Worm (Caenorhabditis elegans) whole organism, L2 larva: Measurements from ENCODE around the gene F07B7.7.
"Not testable (repeated sequence)": the region's sequence is repeated elsewhere in the genome, so short reads cannot be mapped to it uniquely, and the experiment has no call there.

Experiments
- C34F6.9 ChIP-seq: fragments of 150-350 bp; optimal IDR thresholded peaks from 2 replicates; lab custom pipeline; 2014; ENCODE audit warnings: missing biosample characterization, missing genetic modification characterization
- F13H6.1 ChIP-seq: sonication (generic microtip); optimal IDR thresholded peaks from 2 replicates; lab custom pipeline; 2016; ENCODE audit warnings: missing genetic modification characterization, missing compliant biosample characterization
- R02D3.7 ChIP-seq: fragments of 150-350 bp; optimal IDR thresholded peaks from 2 replicates; lab custom pipeline; 2014; ENCODE audit warnings: missing biosample characterization, missing genetic modification characterization
- Y55F3AM.14 ChIP-seq: fragments of 200-800 bp; sonication (Bioruptor generic); optimal IDR thresholded peaks from 2 replicates; lab custom pipeline; 2018; ENCODE audit warnings: mild to moderate bottlenecking, missing genetic modification characterization, missing compliant biosample characterization
- alr-1 ChIP-seq: fragments of 150-350 bp; optimal IDR thresholded peaks from 2 replicates; lab custom pipeline; 2014; ENCODE audit warnings: missing biosample characterization, missing genetic modification characterization
- aly-2 ChIP-seq: fragments of 150-350 bp; optimal IDR thresholded peaks from 2 replicates; lab custom pipeline; 2014; ENCODE audit warnings: missing biosample characterization, missing genetic modification characterization
- ceh-16 ChIP-seq: fragments of 150-350 bp; optimal IDR thresholded peaks from 2 replicates; lab custom pipeline; 2014; ENCODE audit warnings: missing biosample characterization, missing genetic modification characterization
- ceh-82 ChIP-seq: fragments of 150-350 bp; optimal IDR thresholded peaks from 2 replicates; lab custom pipeline; 2014; ENCODE audit warnings: missing biosample characterization, missing genetic modification characterization
- crh-2 ChIP-seq: sonication (generic microtip); optimal IDR thresholded peaks from 2 replicates; lab custom pipeline; 2017; ENCODE audit warnings: missing biosample characterization, missing genetic modification characterization
- dmd-4 ChIP-seq: sonication (generic microtip); optimal IDR thresholded peaks from 2 replicates; lab custom pipeline; 2017; ENCODE audit warnings: missing biosample characterization, missing genetic modification characterization
- egl-27 ChIP-seq: sonication (generic microtip); optimal IDR thresholded peaks from 3 replicates; lab custom pipeline; 2017; ENCODE audit warnings: missing biosample characterization, missing genetic modification reagents, missing genetic modification characterization
- fos-1 ChIP-seq: fragments of 150-350 bp; optimal IDR thresholded peaks from 2 replicates; lab custom pipeline; 2014; ENCODE audit warnings: missing biosample characterization, missing genetic modification characterization
- lin-11 ChIP-seq: fragments of 150-350 bp; sonication (generic microtip); optimal IDR thresholded peaks from 2 replicates; lab custom pipeline; 2014; ENCODE audit warnings: missing biosample characterization, missing genetic modification characterization, inconsistent platforms, mixed read lengths
- lin-13 ChIP-seq: fragments of 150-350 bp; optimal IDR thresholded peaks from 2 replicates; lab custom pipeline; 2014; ENCODE audit warnings: missing biosample characterization, missing genetic modification reagents, missing genetic modification characterization
- lsy-2 ChIP-seq, 2 experiments: fragments of 150-350 bp in 1 of 2; sonication (generic microtip) in 1 of 2; optimal IDR thresholded peaks; 2 replicates each; lab custom pipeline; 2014 to 2017; ENCODE audit warnings: missing biosample characterization in 2 of 2, missing genetic modification characterization in 2 of 2
- mab-5 ChIP-seq: fragments of 150-350 bp; optimal IDR thresholded peaks from 2 replicates; lab custom pipeline; 2014; ENCODE audit warnings: missing biosample characterization, missing genetic modification characterization
- mbf-1 ChIP-seq: sonication (generic microtip); optimal IDR thresholded peaks from 2 replicates; lab custom pipeline; 2017; ENCODE audit warnings: missing biosample characterization, missing genetic modification characterization
- nhr-10 ChIP-seq: sonication (generic microtip); optimal IDR thresholded peaks from 2 replicates; lab custom pipeline; 2017; ENCODE audit warnings: missing biosample characterization, missing genetic modification characterization
- nhr-11 ChIP-seq: fragments of 150-350 bp; optimal IDR thresholded peaks from 2 replicates; lab custom pipeline; 2014; ENCODE audit warnings: missing biosample characterization, missing genetic modification characterization
- nhr-129 ChIP-seq: fragments of 150-350 bp; optimal IDR thresholded peaks from 2 replicates; lab custom pipeline; 2014; ENCODE audit warnings: missing biosample characterization, missing genetic modification characterization
- nhr-237 ChIP-seq: fragments of 150-350 bp; optimal IDR thresholded peaks from 2 replicates; lab custom pipeline; 2014; ENCODE audit warnings: missing biosample characterization, missing genetic modification characterization
- nhr-25 ChIP-seq: fragments of 150-350 bp; sonication (generic microtip); optimal IDR thresholded peaks from 3 replicates; lab custom pipeline; 2014; ENCODE audit warnings: missing biosample characterization, missing genetic modification characterization
- nhr-6 ChIP-seq: fragments of 150-350 bp; optimal IDR thresholded peaks from 2 replicates; lab custom pipeline; 2014; ENCODE audit warnings: missing biosample characterization, missing genetic modification characterization
- peb-1 ChIP-seq: fragments of 150-350 bp; optimal IDR thresholded peaks from 2 replicates; lab custom pipeline; 2014; ENCODE audit warnings: missing biosample characterization, missing genetic modification characterization
- sem-4 ChIP-seq: fragments of 150-350 bp; optimal IDR thresholded peaks from 2 replicates; lab custom pipeline; 2014; ENCODE audit warnings: missing biosample characterization, missing genetic modification reagents, missing genetic modification characterization
- sma-9 ChIP-seq, 2 experiments: fragments of 150-350 bp in 1 of 2; sonication (generic microtip) in 1 of 2; optimal IDR thresholded peaks; 2 replicates each; lab custom pipeline; 2014 to 2016; ENCODE audit warnings: missing genetic modification characterization in 2 of 2, mild to moderate bottlenecking in 1 of 2, missing biosample characterization in 1 of 2, missing compliant biosample characterization in 1 of 2, missing genetic modification reagents in 1 of 2, moderate library complexity in 1 of 2
- snpc-4 ChIP-seq: fragments of 150-350 bp; optimal IDR thresholded peaks from 2 replicates; lab custom pipeline; 2014; ENCODE audit warnings: missing biosample characterization, missing genetic modification characterization
- unc-39 ChIP-seq: fragments of 150-350 bp; optimal IDR thresholded peaks from 2 replicates; lab custom pipeline; 2014; ENCODE audit warnings: missing biosample characterization, missing genetic modification characterization
- unc-55 ChIP-seq: fragments of 150-350 bp; sonication (generic microtip); optimal IDR thresholded peaks from 3 replicates; lab custom pipeline; 2014; ENCODE audit warnings: missing biosample characterization, missing genetic modification reagents, missing genetic modification characterization
- unc-62 ChIP-seq: fragments of 150-350 bp; optimal IDR thresholded peaks from 2 replicates; lab custom pipeline; 2014; ENCODE audit warnings: missing biosample characterization, missing genetic modification reagents, missing genetic modification characterization
- ztf-1 ChIP-seq: fragments of 200-800 bp; sonication (Bioruptor generic); conservative IDR thresholded peaks from 2 replicates; pipeline ENCODE4 v1.3.6; 2022; ENCODE audit warnings: missing genetic modification characterization, missing compliant biosample characterization
- ztf-4 ChIP-seq: fragments of 150-350 bp; optimal IDR thresholded peaks from 2 replicates; lab custom pipeline; 2014; ENCODE audit warnings: missing biosample characterization, missing genetic modification characterization

Gene F07B7.7

ce11 chrV:8835311-8835710 lies at the start of gene F07B7.7:
Gene F07B7.7 (plus strand): TSS chrV:8835611.
- TF ChIP-seq nhr-237 (tag; lab: Kevin White, UChicago); peb-1 (tag; lab: Kevin White, UChicago); sma-9 (GFP tag; optimal IDR thresholded peaks at IDR 0.05; lab: Kevin White, UChicago); sma-9 (tag; optimal IDR thresholded peaks at IDR 0.05; lab: Kevin White, UChicago): not testable (repeated sequence)

ce11 chrV:8786245-8786644 lies 49.2 kb upstream of the F07B7.7 start, which contains the start of gene sup-37:
Gene sup-37 (plus strand): TSS chrV:8786545.
- TF ChIP-seq R02D3.7 (tag; lab: Kevin White, UChicago) = no peak
- no peak for TF ChIP-seq Y55F3AM.14 (GFP tag; lab: Kevin White, UChicago)
- TF ChIP-seq dmd-4 (tag; lab: Kevin White, UChicago) = no peak
- TF ChIP-seq mbf-1 = no peak
- TF ChIP-seq mab-5 = no peak
- TF ChIP-seq C34F6.9 = no peak
- no peak for TF ChIP-seq F13H6.1 (tag; lab: Kevin White, UChicago)
- no peak for TF ChIP-seq aly-2 (tag; lab: Kevin White, UChicago)
- no peak for TF ChIP-seq nhr-10
- no peak for TF ChIP-seq sem-4
- no peak for TF ChIP-seq ceh-16
- no peak for TF ChIP-seq nhr-11 (tag; lab: Kevin White, UChicago)
- TF ChIP-seq egl-27 (tag; lab: Kevin White, UChicago) = no peak
- TF ChIP-seq snpc-4 (tag; lab: Kevin White, UChicago) = no peak
- TF ChIP-seq ztf-4 (tag; lab: Kevin White, UChicago) = no peak
- no peak for TF ChIP-seq peb-1 (tag; lab: Kevin White, UChicago)
- no peak for TF ChIP-seq alr-1 (tag; lab: Kevin White, UChicago)
- no peak for TF ChIP-seq unc-62

- no peak for TF ChIP-seq nhr-129
- TF ChIP-seq nhr-237 (tag; lab: Kevin White, UChicago) = no peak
- no peak for TF ChIP-seq crh-2 (tag; lab: Kevin White, UChicago)
- TF ChIP-seq unc-39 (tag; lab: Kevin White, UChicago) = no peak
- no peak for TF ChIP-seq lin-13 (GFP tag; lab: Kevin White, UChicago)
- no peak for TF ChIP-seq sem-4
- TF ChIP-seq ceh-16 = no peak
- no peak for TF ChIP-seq egl-27 (tag; lab: Kevin White, UChicago)
- TF ChIP-seq mab-5 = no peak
- TF ChIP-seq fos-1 (tag; lab: Kevin White, UChicago) = no peak
- no peak for TF ChIP-seq alr-1 (tag; lab: Kevin White, UChicago)
- no peak for TF ChIP-seq lin-11 (tag; lab: Kevin White, UChicago)
- no peak for TF ChIP-seq ztf-1 (GFP tag; lab: Robert Waterston, UW)
- TF ChIP-seq sma-9 (GFP tag; optimal IDR thresholded peaks at IDR 0.05; lab: Kevin White, UChicago) = no peak
- TF ChIP-seq sma-9 (tag; optimal IDR thresholded peaks at IDR 0.05; lab: Kevin White, UChicago) = no peak
- no peak for TF ChIP-seq unc-62
- no peak for TF ChIP-seq nhr-25
- TF ChIP-seq, all 48 proteins: peak for 0
These were observed 46.1 kb upstream of the F07B7.7 start for ce11 chrV:8789345-8789744.

DNA sequence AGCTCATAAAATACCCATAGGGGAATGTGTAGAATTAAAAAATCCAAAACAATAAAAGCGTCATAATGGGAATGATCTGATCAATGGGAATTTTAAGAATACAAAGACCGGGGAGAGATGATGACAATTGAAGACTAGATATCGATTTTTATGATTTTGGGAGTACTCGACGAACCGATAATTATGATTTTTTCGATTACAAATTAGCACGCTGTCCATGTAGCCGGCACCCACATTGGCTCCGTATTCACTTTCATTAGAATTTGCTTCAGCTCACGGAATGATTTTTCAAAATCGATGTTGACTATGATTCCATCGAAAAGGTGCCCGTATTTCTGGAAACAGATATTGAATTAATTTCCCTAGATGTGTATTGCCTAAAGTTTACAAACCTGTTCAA lies 42.6 kb upstream of the F07B7.7 start:
- TF ChIP-seq mab-5 (no peak), unc-55 (GFP tag; lab: Kevin White, UChicago) (no peak), nhr-6 (tag; lab: Kevin White, UChicago) (no peak), nhr-129 (no peak), peb-1 (tag; lab: Kevin White, UChicago) (no peak), mbf-1 (no peak), lsy-2 (tag; optimal IDR thresholded peaks at IDR 0.05; lab: Kevin White, UChicago) (no peak), nhr-25 (no peak), ceh-82 (tag; lab: Kevin White, UChicago) (no peak)

- TF ChIP-seq fos-1 (tag; lab: Kevin White, UChicago) = peak; percentile 66
- TF ChIP-seq lsy-2 (tag; optimal IDR thresholded peaks at IDR 0.05; lab: Kevin White, UChicago) = no peak
These were observed 39.9 kb upstream of the F07B7.7 start for ce11 chrV:8795499-8795898.

DNA sequence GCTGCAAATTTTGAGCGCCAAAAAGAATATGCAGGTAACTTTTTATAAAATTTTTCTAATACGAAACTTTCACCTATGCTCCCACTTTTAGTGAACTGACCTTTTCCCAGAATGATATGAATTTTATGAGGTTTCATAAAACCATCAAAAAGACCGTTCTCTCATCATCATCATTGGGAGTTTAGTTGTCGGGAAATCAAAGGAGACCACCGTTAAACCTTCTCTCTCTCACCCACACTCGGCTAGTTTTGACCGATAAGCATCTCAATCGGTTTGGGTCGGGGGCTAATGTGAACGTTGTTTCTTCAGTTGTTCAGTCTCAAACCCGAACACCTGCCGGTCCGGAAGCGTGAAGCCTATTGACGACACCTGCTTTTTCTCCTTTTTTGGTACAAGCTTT lies 39.2 kb upstream of the F07B7.7 start:
- TF ChIP-seq unc-55 (GFP tag; lab: Kevin White, UChicago) (no peak), fos-1 (tag; lab: Kevin White, UChicago) (peak; percentile 54)
- TF ChIP-seq, all 48 proteins: peak for 1
